Worm (Caenorhabditis elegans) whole organism, young adult: ENCODE measurements around the gene cal-4.

ENCODE experiments used
- C17E4.6 ChIP-seq: fragments of 200-800 bp; sonication (Bioruptor generic); IDR thresholded peaks from 2 replicates; pipeline ENCODE4 v1.3.6; 2022; ENCODE audit warnings: missing genetic modification reagents, missing genetic modification characterization, missing compliant biosample characterization
- F49E8.2 ChIP-seq: sonication (generic microtip); optimal IDR thresholded peaks from 3 replicates; lab custom pipeline; 2017; ENCODE audit warnings: missing genetic modification characterization, mild to moderate bottlenecking, missing compliant biosample characterization, antibody characterized with exemption, moderate library complexity; ENCODE audit not compliant: insufficient read depth
- Y53F4B.3 ChIP-seq: fragments of 200-800 bp; sonication (Bioruptor generic); IDR thresholded peaks from 2 replicates; pipeline ENCODE4 v1.3.6; 2022; ENCODE audit warnings: missing genetic modification reagents, missing genetic modification characterization, missing compliant biosample characterization
- Y53G8AR.9 ChIP-seq: fragments of 200-800 bp; sonication (Bioruptor generic); conservative IDR thresholded peaks from 2 replicates; pipeline ENCODE4 v1.3.6; 2022; ENCODE audit warnings: missing genetic modification reagents, missing genetic modification characterization, missing compliant biosample characterization
- ZK185.1 ChIP-seq: sonication (generic microtip); optimal IDR thresholded peaks from 2 replicates; lab custom pipeline; 2016; ENCODE audit warnings: mild to moderate bottlenecking, missing genetic modification characterization, missing compliant biosample characterization; ENCODE audit not compliant: poor library complexity, severe bottlenecking
- atf-7 ChIP-seq: sonication (generic microtip); optimal IDR thresholded peaks from 2 replicates; lab custom pipeline; 2017; ENCODE audit warnings: mild to moderate bottlenecking, missing genetic modification characterization, missing compliant biosample characterization
- athp-1 ChIP-seq: sonication (generic microtip); optimal IDR thresholded peaks from 2 replicates; lab custom pipeline; 2017; ENCODE audit warnings: mild to moderate bottlenecking, missing genetic modification characterization, missing compliant biosample characterization
- attf-5 ChIP-seq: fragments of 200-800 bp; sonication (Bioruptor generic); optimal IDR thresholded peaks from 2 replicates; lab custom pipeline; 2018; ENCODE audit warnings: mild to moderate bottlenecking, missing genetic modification characterization, missing compliant biosample characterization
- bed-1 ChIP-seq: fragments of 200-800 bp; sonication (Bioruptor generic); IDR thresholded peaks from 2 replicates; pipeline ENCODE4 v1.3.6; 2022; ENCODE audit warnings: missing genetic modification reagents, missing genetic modification characterization, missing compliant biosample characterization
- cebp-1 ChIP-seq, 2 experiments: fragments of 200-800 bp in 1 of 2; sonication (Bioruptor generic) in 1 of 2; sonication (generic microtip) in 1 of 2; IDR thresholded peaks in 1 of 2; optimal IDR thresholded peaks in 1 of 2; 2 replicates each; pipeline versions ENCODE4 v1.3.6 to Lab custom; 2017 to 2022; ENCODE audit warnings: missing compliant biosample characterization in 2 of 2, missing genetic modification characterization in 2 of 2, mild to moderate bottlenecking in 1 of 2, missing genetic modification reagents in 1 of 2, moderate library complexity in 1 of 2
- cebp-2 ChIP-seq: fragments of 200-800 bp; sonication (Bioruptor generic); IDR thresholded peaks from 2 replicates; pipeline ENCODE4 v1.3.6; 2022; ENCODE audit warnings: missing genetic modification characterization, missing compliant biosample characterization
- ceh-58 ChIP-seq: fragments of 200-800 bp; sonication (Bioruptor generic); IDR thresholded peaks from 2 replicates; pipeline ENCODE4 v1.3.6; 2022; ENCODE audit warnings: missing genetic modification characterization, missing compliant biosample characterization
- die-1 ChIP-seq: sonication (generic microtip); optimal IDR thresholded peaks from 2 replicates; lab custom pipeline; 2016; ENCODE audit warnings: missing genotype, mild to moderate bottlenecking, missing genetic modification characterization, missing compliant biosample characterization
- efl-1 ChIP-seq: fragments of 150-350 bp; optimal IDR thresholded peaks from 2 replicates; lab custom pipeline; 2014; ENCODE audit warnings: missing biosample characterization, missing genetic modification reagents, missing genetic modification characterization
- egl-44 ChIP-seq: fragments of 200-800 bp; sonication (Bioruptor generic); IDR thresholded peaks from 2 replicates; pipeline ENCODE4 v1.3.6; 2022; ENCODE audit warnings: missing genetic modification reagents, missing genetic modification characterization, missing compliant biosample characterization
- fkh-3 ChIP-seq: sonication (generic microtip); optimal IDR thresholded peaks from 2 replicates; lab custom pipeline; 2016; ENCODE audit warnings: mild to moderate bottlenecking, missing genetic modification characterization, missing compliant biosample characterization
- hmg-1.2 ChIP-seq: fragments of 200-800 bp; sonication (Bioruptor generic); IDR thresholded peaks from 2 replicates; pipeline ENCODE4 v1.3.6; 2022; ENCODE audit warnings: missing genetic modification reagents, missing genetic modification characterization, missing compliant biosample characterization
- hrde-1 ChIP-seq: sonication (generic microtip); optimal IDR thresholded peaks from 2 replicates; lab custom pipeline; 2016; ENCODE audit warnings: missing genetic modification characterization, mild to moderate bottlenecking, missing compliant biosample characterization, moderate library complexity, missing genotype, missing genetic modification reagents, borderline replicate concordance
- let-526 ChIP-seq: fragments of 200-800 bp; sonication (Bioruptor generic); IDR thresholded peaks from 2 replicates; pipeline ENCODE4 v1.3.6; 2022; ENCODE audit warnings: missing genetic modification reagents, missing genetic modification characterization, missing compliant biosample characterization
- let-607 ChIP-seq, 2 experiments: fragments of 200-800 bp in 1 of 2; sonication (Bioruptor generic) in 1 of 2; sonication (generic microtip) in 1 of 2; optimal IDR thresholded peaks; 2 replicates each; lab custom pipeline; 2016 to 2018; ENCODE audit warnings: mild to moderate bottlenecking in 2 of 2, missing compliant biosample characterization in 2 of 2, missing genetic modification characterization in 2 of 2, moderate library complexity in 2 of 2, missing genotype in 1 of 2
- madf-3 ChIP-seq: fragments of 200-800 bp; sonication (Bioruptor generic); IDR thresholded peaks from 2 replicates; pipeline ENCODE4 v1.3.6; 2022; ENCODE audit warnings: missing genetic modification reagents, missing genetic modification characterization, missing compliant biosample characterization
- mel-28 ChIP-seq: sonication (generic microtip); optimal IDR thresholded peaks from 2 replicates; lab custom pipeline; 2016; ENCODE audit warnings: borderline replicate concordance, mild to moderate bottlenecking, missing genetic modification characterization, missing compliant biosample characterization
- nhr-80 ChIP-seq: sonication (generic microtip); optimal IDR thresholded peaks from 2 replicates; lab custom pipeline; 2016; ENCODE audit warnings: missing genetic modification characterization, missing compliant biosample characterization
- snpc-1.1 ChIP-seq: sonication (generic microtip); optimal IDR thresholded peaks from 2 replicates; lab custom pipeline; 2017; ENCODE audit warnings: missing genetic modification characterization, mild to moderate bottlenecking, missing compliant biosample characterization, antibody characterized with exemption, moderate library complexity, missing genotype, missing genetic modification reagents; ENCODE audit not compliant: insufficient read depth
- unc-62 ChIP-seq: fragments of 150-350 bp; optimal IDR thresholded peaks from 2 replicates; lab custom pipeline; 2014; ENCODE audit warnings: missing biosample characterization, missing genetic modification reagents, missing genetic modification characterization
- zim-3 ChIP-seq: sonication (generic microtip); optimal IDR thresholded peaks from 2 replicates; lab custom pipeline; 2017; ENCODE audit warnings: mild to moderate bottlenecking, missing genetic modification characterization, moderate library complexity, missing compliant biosample characterization
- ztf-18 ChIP-seq: sonication (generic microtip); optimal IDR thresholded peaks from 2 replicates; lab custom pipeline; 2016; ENCODE audit warnings: missing genotype, mild to moderate bottlenecking, missing genetic modification characterization, missing compliant biosample characterization
- ztf-6 ChIP-seq: fragments of 200-800 bp; sonication (Bioruptor generic); IDR thresholded peaks from 2 replicates; pipeline ENCODE4 v1.3.6; 2022; ENCODE audit warnings: missing genetic modification reagents, missing genetic modification characterization, missing compliant biosample characterization

cal-4 gene

ce11 chrIV:10570065-10570464, 48.9 kb downstream of the cal-4 start:
- TF ChIP-seq unc-62 (GFP tag; lab: Kevin White, UChicago), result no peak
- TF ChIP-seq, all 124 proteins: peak for 0

ce11 chrIV:10571020-10571419, 49.8 kb downstream of the cal-4 start:
- no peak for TF ChIP-seq bed-1

- no peak for TF ChIP-seq C17E4.6
- no peak for TF ChIP-seq Y53F4B.3 (GFP tag; lab: Robert Waterston, UW)
- TF ChIP-seq cebp-1 (GFP tag; IDR thresholded peaks at IDR 0.05; lab: Robert Waterston, UW), result no peak
- TF ChIP-seq cebp-1 (tag; optimal IDR thresholded peaks at IDR 0.05; lab: Kevin White, UChicago), result no peak
- TF ChIP-seq ZK185.1 (tag; lab: Kevin White, UChicago), result no peak
- no peak for TF ChIP-seq mel-28 (tag; lab: Kevin White, UChicago)
- TF ChIP-seq hrde-1 (tag; lab: Kevin White, UChicago), result no peak
- TF ChIP-seq ceh-58, result no peak
- TF ChIP-seq egl-44 (GFP tag; lab: Robert Waterston, UW), result no peak
- no peak for TF ChIP-seq ztf-6 (GFP tag; lab: Robert Waterston, UW)
- TF ChIP-seq F49E8.2 (tag; lab: Kevin White, UChicago), result no peak
- no peak for TF ChIP-seq let-526 (GFP tag; lab: Robert Waterston, UW)
- TF ChIP-seq athp-1, result no peak
- no peak for TF ChIP-seq snpc-1.1
- no peak for TF ChIP-seq zim-3
- TF ChIP-seq hmg-1.2 (GFP tag; lab: Robert Waterston, UW), result no peak
- no peak for TF ChIP-seq ztf-18
- no peak for TF ChIP-seq madf-3
- no peak for TF ChIP-seq die-1
- TF ChIP-seq cebp-2 (GFP tag; lab: Robert Waterston, UW), result no peak
- TF ChIP-seq atf-7 (tag; lab: Kevin White, UChicago), result no peak
These were observed 52.3 kb downstream of the cal-4 start for ce11 chrIV:10573471-10573870.

- no peak for TF ChIP-seq attf-5 (GFP tag; lab: Kevin White, UChicago)
These were observed 53.3 kb downstream of the cal-4 start for ce11 chrIV:10574471-10574870.

ce11 chrIV:10576050-10576449, 54.8 kb downstream of the cal-4 start, which contains the start of gene efn-2:
efn-2 (plus strand) TSS chrIV:10576350.
- no peak for TF ChIP-seq let-607 (tag; optimal IDR thresholded peaks at IDR 0.05; lab: Kevin White, UChicago)
- TF ChIP-seq fkh-3 (tag; lab: Kevin White, UChicago), result no peak
- TF ChIP-seq efl-1 (GFP tag; lab: Kevin White, UChicago), result no peak
- TF ChIP-seq, all 124 proteins: peak for 0

ce11 chrIV:10576624-10577023, 55.4 kb downstream of the cal-4 start:
- no peak for TF ChIP-seq ZK185.1 (tag; lab: Kevin White, UChicago)

ce11 chrIV:10577600-10577999, 56.4 kb downstream of the cal-4 start:
- no peak for TF ChIP-seq Y53G8AR.9 (GFP tag; lab: Robert Waterston, UW)
- peak; percentile 37 for TF ChIP-seq nhr-80 (tag; lab: Kevin White, UChicago)
